Worm (Caenorhabditis elegans) whole organism, early embryonic: Measurements from ENCODE around the gene cutl-1.

Source experiments
- B0310.2 ChIP-seq: sonication (generic microtip); optimal IDR thresholded peaks from 2 replicates; lab custom pipeline; 2016; ENCODE audit warnings: mild to moderate bottlenecking, missing genetic modification characterization, missing compliant biosample characterization
- F13C5.2 ChIP-seq: sonication (generic microtip); optimal IDR thresholded peaks from 2 replicates; lab custom pipeline; 2017; ENCODE audit warnings: mild to moderate bottlenecking, missing genetic modification characterization, inconsistent platforms, missing compliant biosample characterization
- ama-1 ChIP-seq: fragments of 150-350 bp; optimal IDR thresholded peaks from 2 replicates; lab custom pipeline; 2014
- ceh-36 ChIP-seq: sonication (generic microtip); optimal IDR thresholded peaks from 2 replicates; lab custom pipeline; 2016; ENCODE audit warnings: missing genetic modification characterization, inconsistent platforms, missing compliant biosample characterization
- ets-7 ChIP-seq: sonication (generic microtip); optimal IDR thresholded peaks from 2 replicates; lab custom pipeline; 2016; ENCODE audit warnings: missing genotype, missing genetic modification characterization, missing compliant biosample characterization
- flt-1 ChIP-seq: fragments of 200-800 bp; sonication (Bioruptor generic); IDR thresholded peaks from 2 replicates; pipeline ENCODE4 v1.3.6; 2022; ENCODE audit warnings: missing genetic modification characterization, missing compliant biosample characterization
- hmbx-1 ChIP-seq: sonication (generic microtip); optimal IDR thresholded peaks from 2 replicates; lab custom pipeline; 2016; ENCODE audit warnings: mild to moderate bottlenecking, missing genetic modification characterization, missing compliant biosample characterization
- hmg-4 ChIP-seq: fragments of 200-800 bp; sonication (Bioruptor generic); optimal IDR thresholded peaks from 2 replicates; lab custom pipeline; 2018; ENCODE audit warnings: mild to moderate bottlenecking, missing genetic modification characterization, missing compliant biosample characterization
- pes-1 ChIP-seq: fragments of 200-800 bp; sonication (Bioruptor generic); IDR thresholded peaks from 2 replicates; pipeline ENCODE4 v1.3.6; 2022; ENCODE audit warnings: missing genetic modification reagents, missing genetic modification characterization, missing compliant biosample characterization
- scrt-1 ChIP-seq: fragments of 200-800 bp; sonication (Bioruptor generic); IDR thresholded peaks from 2 replicates; pipeline ENCODE4 v1.3.6; 2022; ENCODE audit warnings: missing genetic modification characterization, missing compliant biosample characterization
- sea-1 ChIP-seq: fragments of 200-800 bp; sonication (Bioruptor generic); conservative IDR thresholded peaks from 2 replicates; pipeline ENCODE4 v1.3.6; 2022; ENCODE audit warnings: missing genetic modification characterization, missing compliant biosample characterization
- tbx-11 ChIP-seq: fragments of 200-800 bp; sonication (Bioruptor generic); IDR thresholded peaks from 2 replicates; pipeline ENCODE4 v1.3.6; 2022; ENCODE audit warnings: missing genetic modification characterization, missing compliant biosample characterization
- tbx-37 ChIP-seq: fragments of 200-800 bp; sonication (Bioruptor generic); conservative IDR thresholded peaks from 2 replicates; pipeline ENCODE4 v1.3.6; 2022; ENCODE audit warnings: missing genetic modification reagents, missing genetic modification characterization, missing compliant biosample characterization
- tra-4 ChIP-seq: sonication (generic microtip); optimal IDR thresholded peaks from 2 replicates; lab custom pipeline; 2017; ENCODE audit warnings: missing genetic modification characterization, missing compliant biosample characterization

DNA sequence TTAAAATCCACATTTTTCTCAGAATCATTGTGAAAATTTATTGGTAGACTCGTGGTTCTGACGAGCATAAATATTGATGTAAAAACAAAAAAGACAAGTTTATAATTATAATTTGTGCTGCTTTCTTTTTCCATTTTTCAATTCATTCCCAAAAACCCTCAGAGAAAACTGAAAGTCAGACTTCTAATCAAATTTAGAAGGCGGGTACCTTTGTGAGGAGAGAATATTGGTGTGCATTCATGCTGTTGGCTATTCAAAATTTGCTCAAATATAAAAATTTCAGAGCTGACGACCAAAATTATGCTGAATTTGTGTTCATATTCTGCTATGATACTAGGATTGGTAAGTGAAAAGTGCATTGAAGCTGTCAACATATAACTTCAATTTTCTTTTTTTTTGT, 38.9 kb downstream of the cutl-1 start, which contains the start of gene srx-125:
- TF ChIP-seq tbx-37 (GFP tag; lab: Robert Waterston, UW): no peak
- TF ChIP-seq ets-7: no peak
- TF ChIP-seq ama-1: no peak
- TF ChIP-seq ceh-36 (tag; lab: Kevin White, UChicago): no peak
- TF ChIP-seq tbx-11: no peak
- TF ChIP-seq F13C5.2 (tag; lab: Kevin White, UChicago): no peak
- no peak for TF ChIP-seq pes-1 (GFP tag; lab: Robert Waterston, UW)
- no peak for TF ChIP-seq flt-1 (GFP tag; lab: Robert Waterston, UW)
- no peak for TF ChIP-seq hmbx-1 (tag; lab: Kevin White, UChicago)
- TF ChIP-seq scrt-1: no peak
- no peak for TF ChIP-seq hmg-4 (GFP tag; lab: Kevin White, UChicago)
- TF ChIP-seq sea-1: no peak
- no peak for TF ChIP-seq tra-4 (tag; lab: Kevin White, UChicago)
- TF ChIP-seq B0310.2 (tag; lab: Kevin White, UChicago): no peak
